Worm (Caenorhabditis elegans) whole organism, L1 larva: Measurements from ENCODE around the gene pole-2.

Source experiments
- C34B4.2 ChIP-seq: sonication (generic microtip); optimal IDR thresholded peaks from 2 replicates; lab custom pipeline; 2017; ENCODE audit warnings: mild to moderate bottlenecking, missing genetic modification characterization, missing compliant biosample characterization
- aha-1 ChIP-seq: fragments of 150-350 bp; optimal IDR thresholded peaks from 2 replicates; lab custom pipeline; 2014; ENCODE audit warnings: missing biosample characterization, missing genetic modification characterization
- blmp-1 ChIP-seq: fragments of 150-350 bp; optimal IDR thresholded peaks from 2 replicates; lab custom pipeline; 2014; ENCODE audit warnings: missing biosample characterization, missing genetic modification characterization
- ceh-8 ChIP-seq: fragments of 200-800 bp; sonication (Bioruptor generic); optimal IDR thresholded peaks from 2 replicates; lab custom pipeline; 2018; ENCODE audit warnings: mild to moderate bottlenecking, missing genetic modification characterization, moderate library complexity, missing compliant biosample characterization
- ceh-90 ChIP-seq: sonication (generic microtip); optimal IDR thresholded peaks from 2 replicates; lab custom pipeline; 2016; ENCODE audit warnings: missing genetic modification characterization, missing compliant biosample characterization
- ces-1 ChIP-seq: fragments of 150-350 bp; optimal IDR thresholded peaks from 2 replicates; lab custom pipeline; 2014; ENCODE audit warnings: missing biosample characterization, missing genetic modification reagents, missing genetic modification characterization
- dsc-1 ChIP-seq: sonication (generic microtip); optimal IDR thresholded peaks from 2 replicates; lab custom pipeline; 2016; ENCODE audit warnings: mild to moderate bottlenecking, missing genetic modification characterization, missing compliant biosample characterization
- efl-1 ChIP-seq, 4 experiments: fragments of 150-350 bp; optimal IDR thresholded peaks in 3 of 4; peaks in 1 of 4; 1 replicate in 1 of 4; 2 replicates in 3 of 4; lab custom pipeline; 2014; ENCODE audit warnings: missing biosample characterization in 2 of 4, missing genetic modification characterization in 2 of 4, missing genetic modification reagents in 2 of 4
- egl-13 ChIP-seq: sonication (generic microtip); optimal IDR thresholded peaks from 2 replicates; lab custom pipeline; 2016; ENCODE audit warnings: missing genotype, missing genetic modification reagents, missing genetic modification characterization, missing compliant biosample characterization
- egl-27 ChIP-seq, 2 experiments: fragments of 150-350 bp in 1 of 2; sonication (generic microtip); optimal IDR thresholded peaks; 3 replicates each; lab custom pipeline; 2017 to 2018; ENCODE audit warnings: missing biosample characterization in 2 of 2, missing genetic modification characterization in 2 of 2, missing genetic modification reagents in 2 of 2
- elt-3 ChIP-seq, 6 experiments: fragments of 150-350 bp in 1 of 6; sonication (generic microtip); optimal IDR thresholded peaks; 2 replicates each; lab custom pipeline; 2017 to 2018; ENCODE audit warnings: missing biosample characterization in 6 of 6, missing genetic modification characterization in 6 of 6, inconsistent platforms in 1 of 6
- fkh-10 ChIP-seq: sonication (generic microtip); optimal IDR thresholded peaks from 2 replicates; lab custom pipeline; 2017; ENCODE audit warnings: missing biosample characterization, missing genetic modification reagents, missing genetic modification characterization
- hpl-2 ChIP-seq: fragments of 150-350 bp; optimal IDR thresholded peaks from 2 replicates; lab custom pipeline; 2014; ENCODE audit warnings: missing biosample characterization, missing genetic modification reagents, missing genetic modification characterization
- irx-1 ChIP-seq: sonication (generic microtip); optimal IDR thresholded peaks from 2 replicates; lab custom pipeline; 2016; ENCODE audit warnings: missing genetic modification characterization, missing compliant biosample characterization
- isw-1 ChIP-seq: fragments of 200-800 bp; sonication (Bioruptor generic); IDR thresholded peaks from 2 replicates; pipeline ENCODE4 v1.3.6; 2022; ENCODE audit warnings: missing genetic modification characterization, missing compliant biosample characterization
- lin-13 ChIP-seq: fragments of 150-350 bp; optimal IDR thresholded peaks from 2 replicates; lab custom pipeline; 2014; ENCODE audit warnings: missing biosample characterization, missing genetic modification reagents, missing genetic modification characterization
- lin-35 ChIP-seq, 2 experiments: fragments of 150-350 bp; optimal IDR thresholded peaks; 2 replicates each; lab custom pipeline; 2014; ENCODE audit warnings: missing biosample characterization in 2 of 2, missing genetic modification characterization in 2 of 2, missing genetic modification reagents in 2 of 2
- lin-39 ChIP-seq: fragments of 150-350 bp; optimal IDR thresholded peaks from 2 replicates; lab custom pipeline; 2014; ENCODE audit warnings: missing biosample characterization, missing genetic modification reagents, missing genetic modification characterization
- lsy-2 ChIP-seq, 2 experiments: fragments of 150-350 bp; optimal IDR thresholded peaks; 2 replicates each; lab custom pipeline; 2014; ENCODE audit warnings: missing biosample characterization in 2 of 2, missing genetic modification characterization in 2 of 2
- mep-1 ChIP-seq: fragments of 150-350 bp; optimal IDR thresholded peaks from 2 replicates; lab custom pipeline; 2014; ENCODE audit warnings: missing biosample characterization, missing genetic modification characterization
- nhr-19 ChIP-seq: fragments of 200-800 bp; sonication (Bioruptor generic); conservative IDR thresholded peaks from 2 replicates; pipeline ENCODE4 v1.3.6; 2022; ENCODE audit warnings: missing genetic modification characterization, missing compliant biosample characterization
- nhr-28 ChIP-seq: fragments of 150-350 bp; optimal IDR thresholded peaks from 2 replicates; lab custom pipeline; 2014; ENCODE audit warnings: missing biosample characterization, missing genetic modification characterization
- nhr-71 ChIP-seq: sonication (generic microtip); optimal IDR thresholded peaks from 2 replicates; lab custom pipeline; 2016; ENCODE audit warnings: mild to moderate bottlenecking, missing genetic modification characterization, moderate library complexity, missing compliant biosample characterization
- nhr-77 ChIP-seq: fragments of 150-350 bp; optimal IDR thresholded peaks from 2 replicates; lab custom pipeline; 2014; ENCODE audit warnings: missing biosample characterization, missing genetic modification characterization
- nhr-84 ChIP-seq: sonication (generic microtip); optimal IDR thresholded peaks from 2 replicates; lab custom pipeline; 2017; ENCODE audit warnings: missing biosample characterization, missing genetic modification characterization
- nhr-90 ChIP-seq: sonication (generic microtip); optimal IDR thresholded peaks from 2 replicates; lab custom pipeline; 2016; ENCODE audit warnings: mild to moderate bottlenecking, missing genetic modification characterization, missing compliant biosample characterization; ENCODE audit not compliant: poor library complexity
- pag-3 ChIP-seq: sonication (generic microtip); optimal IDR thresholded peaks from 2 replicates; lab custom pipeline; 2017; ENCODE audit warnings: missing genetic modification characterization, mild to moderate bottlenecking, missing compliant biosample characterization, antibody characterized with exemption, borderline replicate concordance; ENCODE audit not compliant: insufficient read depth
- pqm-1 ChIP-seq: sonication (generic microtip); optimal IDR thresholded peaks from 3 replicates; lab custom pipeline; 2017; ENCODE audit warnings: missing biosample characterization, missing genetic modification characterization
- rnt-1 ChIP-seq: sonication (generic microtip); optimal IDR thresholded peaks from 2 replicates; lab custom pipeline; 2016; ENCODE audit warnings: mild to moderate bottlenecking, missing genetic modification characterization, moderate library complexity, missing compliant biosample characterization
- skn-1 ChIP-seq: fragments of 150-350 bp; optimal IDR thresholded peaks from 2 replicates; lab custom pipeline; 2014; ENCODE audit warnings: missing biosample characterization, missing genetic modification characterization
- snpc-4 ChIP-seq: fragments of 150-350 bp; optimal IDR thresholded peaks from 2 replicates; lab custom pipeline; 2014; ENCODE audit warnings: missing biosample characterization, missing genetic modification characterization
- snu-23 ChIP-seq: sonication (generic microtip); optimal IDR thresholded peaks from 2 replicates; lab custom pipeline; 2016; ENCODE audit warnings: missing genetic modification characterization, missing compliant biosample characterization
- swsn-7 ChIP-seq: sonication (generic microtip); optimal IDR thresholded peaks from 2 replicates; lab custom pipeline; 2016; ENCODE audit warnings: missing genetic modification characterization, missing compliant biosample characterization
- unc-130 ChIP-seq: fragments of 150-350 bp; optimal IDR thresholded peaks from 2 replicates; lab custom pipeline; 2017; ENCODE audit warnings: missing biosample characterization, missing genetic modification characterization, inconsistent platforms
- unc-30 ChIP-seq: sonication (generic microtip); optimal IDR thresholded peaks from 2 replicates; lab custom pipeline; 2017; ENCODE audit warnings: missing biosample characterization, missing genetic modification characterization
- unc-62 ChIP-seq: fragments of 150-350 bp; optimal IDR thresholded peaks from 2 replicates; lab custom pipeline; 2014; ENCODE audit warnings: missing biosample characterization, missing genetic modification reagents, missing genetic modification characterization
- unc-86 ChIP-seq: sonication (generic microtip); optimal IDR thresholded peaks from 2 replicates; lab custom pipeline; 2016; ENCODE audit warnings: missing genetic modification characterization, missing compliant biosample characterization
- xbp-1 ChIP-seq: sonication (generic microtip); optimal IDR thresholded peaks from 2 replicates; lab custom pipeline; 2016; ENCODE audit warnings: missing genetic modification characterization, missing compliant biosample characterization
- zag-1 ChIP-seq: fragments of 150-350 bp; optimal IDR thresholded peaks from 2 replicates; lab custom pipeline; 2014; ENCODE audit warnings: missing biosample characterization, missing genetic modification characterization
- ztf-11 ChIP-seq, 2 experiments: sonication (generic microtip); optimal IDR thresholded peaks; 2 replicates each; lab custom pipeline; 2016 to 2017; ENCODE audit warnings: missing genetic modification characterization in 2 of 2, missing biosample characterization in 1 of 2, missing compliant biosample characterization in 1 of 2

pole-2 gene

ce11 chrIV:8687605-8688191 lies 1.3 kb upstream of the pole-2 start, which contains the start of gene snrp-3 (continued):
- TF ChIP-seq blmp-1 (tag; lab: Kevin White, UChicago): peak; percentile 68
- peak; percentile 87 to 96 for TF ChIP-seq efl-1 (optimal IDR thresholded peaks at IDR 0.05; lab: Kevin White, UChicago)
- TF ChIP-seq efl-1 (GFP tag; optimal IDR thresholded peaks at IDR 0.05 in 1 of 2; lab: Kevin White, UChicago): peak; percentile 95 to 100
- peak; percentile 32 for TF ChIP-seq egl-13 (tag; lab: Kevin White, UChicago)
- peak; percentile 82 for TF ChIP-seq unc-86
- peak; percentile 85 for TF ChIP-seq lin-13 (GFP tag; lab: Kevin White, UChicago)
- no peak for TF ChIP-seq ces-1 (GFP tag; lab: Kevin White, UChicago)
- peak; percentile 91 for TF ChIP-seq snu-23 (GFP tag; lab: Kevin White, UChicago)
- TF ChIP-seq snpc-4 (tag; lab: Kevin White, UChicago): peak; percentile 67
- peak; percentile 94 to 98 for TF ChIP-seq lin-35 (GFP tag; optimal IDR thresholded peaks at IDR 0.05; lab: Kevin White, UChicago)
- no peak for TF ChIP-seq unc-30
- peak; percentile 89 for TF ChIP-seq rnt-1 (tag; lab: Kevin White, UChicago)
- no peak for TF ChIP-seq unc-62 (GFP tag; lab: Kevin White, UChicago)
- TF ChIP-seq isw-1: peak; percentile 82
- TF ChIP-seq zag-1 (tag; lab: Kevin White, UChicago): peak; percentile 82
- peak; percentile 92 to 94 for TF ChIP-seq lsy-2 (tag; optimal IDR thresholded peaks at IDR 0.05; lab: Kevin White, UChicago)
- TF ChIP-seq elt-3 (tag; optimal IDR thresholded peaks at IDR 0.05; lab: Kevin White, UChicago): peak in 2 of 6 experiments; percentile 61 to 76
- peak; percentile 97 for TF ChIP-seq mep-1 (tag; lab: Kevin White, UChicago)
- TF ChIP-seq fkh-10: peak; percentile 20
- TF ChIP-seq aha-1 (tag; lab: Kevin White, UChicago): peak; percentile 17
- no peak for TF ChIP-seq C34B4.2
- peak; percentile 7 for TF ChIP-seq ceh-90 (tag; lab: Kevin White, UChicago)
- peak; percentile 87 for TF ChIP-seq swsn-7 (tag; lab: Kevin White, UChicago)
- TF ChIP-seq hpl-2 (GFP tag; lab: Kevin White, UChicago): peak; percentile 44
- no peak for TF ChIP-seq pqm-1
- TF ChIP-seq ceh-8: peak; percentile 75
- peak; percentile 84 for TF ChIP-seq dsc-1

- TF ChIP-seq efl-1 (optimal IDR thresholded peaks at IDR 0.05; lab: Kevin White, UChicago) (no peak), efl-1 (GFP tag; optimal IDR thresholded peaks at IDR 0.05 in 1 of 2; lab: Kevin White, UChicago) (peak in 1 of 2 experiments; percentile 67), nhr-28 (tag; lab: Kevin White, UChicago) (no peak), nhr-84 (tag; lab: Kevin White, UChicago) (no peak)
Observed at ce11 chrIV:8686966-8687365, 556 bp upstream of the pole-2 start.

ce11 chrIV:8679225-8679624 lies 7.2 kb downstream of the pole-2 start, which contains the start of gene nlp-60:
Gene nlp-60, minus strand, starts transcription at chrIV:8679325.
- TF ChIP-seq ztf-11 (tag; optimal IDR thresholded peaks at IDR 0.05; lab: Kevin White, UChicago): no peak
- TF ChIP-seq lin-39 (tag; lab: Kevin White, UChicago): no peak
- TF ChIP-seq mep-1 (tag; lab: Kevin White, UChicago): no peak
- no peak for TF ChIP-seq egl-27 (tag; optimal IDR thresholded peaks at IDR 0.05; lab: Kevin White, UChicago)
- no peak for TF ChIP-seq nhr-19
- no peak for TF ChIP-seq ceh-90 (tag; lab: Kevin White, UChicago)
- TF ChIP-seq nhr-71: no peak
- TF ChIP-seq efl-1 (optimal IDR thresholded peaks at IDR 0.05; lab: Kevin White, UChicago): no peak
- TF ChIP-seq efl-1 (GFP tag; optimal IDR thresholded peaks at IDR 0.05 in 1 of 2; lab: Kevin White, UChicago): no peak
- no peak for TF ChIP-seq nhr-90 (tag; lab: Kevin White, UChicago)
- TF ChIP-seq skn-1: no peak
- TF ChIP-seq zag-1 (tag; lab: Kevin White, UChicago): no peak
- no peak for TF ChIP-seq egl-13 (tag; lab: Kevin White, UChicago)

- no peak for TF ChIP-seq pag-3 (tag; lab: Kevin White, UChicago)
- no peak for TF ChIP-seq ces-1 (GFP tag; lab: Kevin White, UChicago)
- no peak for TF ChIP-seq egl-13 (tag; lab: Kevin White, UChicago)
- TF ChIP-seq xbp-1 (tag; lab: Kevin White, UChicago): no peak
- no peak for TF ChIP-seq unc-130 (tag; lab: Kevin White, UChicago)
- TF ChIP-seq nhr-77 (tag; lab: Kevin White, UChicago): no peak
- no peak for TF ChIP-seq irx-1 (tag; lab: Kevin White, UChicago)
Observed at ce11 chrIV:8677303-8677702, 9.1 kb downstream of the pole-2 start, which contains the start of gene F08B4.8. Gene F08B4.8, plus strand, starts transcription at chrIV:8677603.
